Fruit fly (Drosophila melanogaster): ENCODE data around the gene pb.

The pb gene

dm6 chr3R:6764848-6765247 is 23.0 kb upstream of the pb start (continued):
- TF ChIP-seq lmd (GFP tag; IDR thresholded peaks at IDR 0.05) (no peak), CG15479 (GFP tag; optimal IDR thresholded peaks at IDR 0.05) (no peak), Abd-B (GFP tag; optimal IDR thresholded peaks at IDR 0.05) (no peak), CG2678 (tag; optimal IDR thresholded peaks at IDR 0.05) (peak; percentile 12), CG16779 (GFP tag; IDR thresholded peaks at IDR 0.05) (no peak), CG6765 (GFP tag; optimal IDR thresholded peaks at IDR 0.05) (no peak), zen2 (GFP tag; IDR thresholded peaks at IDR 0.05; ENCODE audit: partially characterized antibody) (no peak), CG3995 (GFP tag; optimal IDR thresholded peaks at IDR 0.05) (no peak), CG9609 (GFP tag; optimal IDR thresholded peaks at IDR 0.05) (no peak), wdn (GFP tag; IDR thresholded peaks at IDR 0.05) (no peak), hth (optimal IDR thresholded peaks at IDR 0.05) (no peak), toy (GFP tag; IDR thresholded peaks at IDR 0.05) (no peak), CG1602 (GFP tag; optimal IDR thresholded peaks at IDR 0.05) (no peak), H15 (GFP tag; IDR thresholded peaks at IDR 0.05) (no peak), CG33557 (GFP tag; optimal IDR thresholded peaks at IDR 0.05) (peak; percentile 42), seq (GFP tag; IDR thresholded peaks at IDR 0.05) (no peak), CG1647 (GFP tag; optimal IDR thresholded peaks at IDR 0.05) (no peak), CG12299 (tag; optimal IDR thresholded peaks at IDR 0.05) (no peak), BEAF-32 (GFP tag; optimal IDR thresholded peaks at IDR 0.05) (no peak), fd96Cb (tag; optimal IDR thresholded peaks at IDR 0.05) (no peak), CG4707 (GFP tag; optimal IDR thresholded peaks at IDR 0.05) (peak; percentile 33), CG31388 (GFP tag; optimal IDR thresholded peaks at IDR 0.05) (no peak), CG7357 (GFP tag; IDR thresholded peaks at IDR 0.05) (no peak), CG30020 (tag; optimal IDR thresholded peaks at IDR 0.05) (no peak)

- peak; percentile 97 for TF ChIP-seq sens (GFP tag)
- peak; percentile 93 for TF ChIP-seq CG13775 (GFP tag; optimal IDR thresholded peaks at IDR 0.05)
- TF ChIP-seq CG12155 (GFP tag; optimal IDR thresholded peaks at IDR 0.05) = peak; percentile 73
- no peak for TF ChIP-seq D (optimal IDR thresholded peaks at IDR 0.05)
- peak; percentile 89 for TF ChIP-seq D (GFP tag; optimal IDR thresholded peaks at IDR 0.05)
- no peak for TF ChIP-seq gro (GFP tag; optimal IDR thresholded peaks at IDR 0.05)
- peak; percentile 95 for TF ChIP-seq CG8388 (GFP tag; optimal IDR thresholded peaks at IDR 0.05)
- no peak for TF ChIP-seq CG12769 (tag; optimal IDR thresholded peaks at IDR 0.05)
- TF ChIP-seq CG17385 (GFP tag; optimal IDR thresholded peaks at IDR 0.05) = peak; percentile 75
- peak; percentile 92 for TF ChIP-seq ac (GFP tag; optimal IDR thresholded peaks at IDR 0.05)
- no peak for TF ChIP-seq Trl (optimal IDR thresholded peaks at IDR 0.05)
- peak; percentile 70 for TF ChIP-seq Trl (GFP tag; optimal IDR thresholded peaks at IDR 0.05)
- no peak for TF ChIP-seq tx (GFP tag; optimal IDR thresholded peaks at IDR 0.05)
- no peak for TF ChIP-seq cas (GFP tag; IDR thresholded peaks at IDR 0.05)
- TF ChIP-seq CG4328 (GFP tag; optimal IDR thresholded peaks at IDR 0.05) = peak; percentile 66
- TF ChIP-seq CG6854 (GFP tag; optimal IDR thresholded peaks at IDR 0.05) = peak; percentile 38
- peak; percentile 41 for TF ChIP-seq lbe (GFP tag; optimal IDR thresholded peaks at IDR 0.05)
- peak; percentile 55 for TF ChIP-seq Fer3 (tag; optimal IDR thresholded peaks at IDR 0.05)
- TF ChIP-seq exex (tag; optimal IDR thresholded peaks at IDR 0.05) = peak; percentile 9
- TF ChIP-seq Myb (GFP tag; optimal IDR thresholded peaks at IDR 0.05) = peak; percentile 0
- peak; percentile 82 for TF ChIP-seq CG11695 (GFP tag; IDR thresholded peaks at IDR 0.05)
- TF ChIP-seq CG17568 (GFP tag; optimal IDR thresholded peaks at IDR 0.05) = peak; percentile 65
- TF ChIP-seq btn (GFP tag; optimal IDR thresholded peaks at IDR 0.05) = peak; percentile 48
- peak; percentile 12 for TF ChIP-seq jing (GFP tag; optimal IDR thresholded peaks at IDR 0.05)
- peak; percentile 92 for TF ChIP-seq CG15601 (tag; optimal IDR thresholded peaks at IDR 0.05)
- TF ChIP-seq CG10147 (GFP tag; optimal IDR thresholded peaks at IDR 0.05) = peak; percentile 48
- TF ChIP-seq CG1529 (GFP tag; optimal IDR thresholded peaks at IDR 0.05) = peak; percentile 82
- peak; percentile 35 for TF ChIP-seq NC2α (GFP tag; optimal IDR thresholded peaks at IDR 0.05)
These were observed 21.0 kb upstream of the pb start for dm6 chr3R:6762794-6763407.

All from whole organism, embryonic.